Fruit fly (Drosophila melanogaster): Measurements from ENCODE around the gene pns.

The pns gene

dm6 chr3L:1516631-1517273, 20.2 kb upstream of the pns start, which contains the start of gene cue:
TSS of gene cue (minus strand) at chr3L:1517271.
- TF ChIP-seq CG31224 (GFP tag; IDR thresholded peaks at IDR 0.05) (no peak), CG6175 (GFP tag; IDR thresholded peaks at IDR 0.05) (peak; percentile 75; the same call in 2 of the 3 replicates), CG10274 (GFP tag; optimal IDR thresholded peaks at IDR 0.05) (peak; percentile 96), CG34422 (GFP tag; IDR thresholded peaks at IDR 0.05) (0 out of 3 replicates have a peak, but pooled peaks have one; percentile 41), CG12769 (tag; optimal IDR thresholded peaks at IDR 0.05) (peak; percentile 37), kah (GFP tag; optimal IDR thresholded peaks at IDR 0.05) (peak; percentile 56), crp (GFP tag; optimal IDR thresholded peaks at IDR 0.05) (peak in 1 of 2 experiments; percentile 33), chinmo (GFP tag; IDR thresholded peaks at IDR 0.05; ENCODE audit: partially characterized antibody) (0 out of 4 replicates have a peak, but pooled peaks have one; percentile 18), CG8290 (GFP tag; optimal IDR thresholded peaks at IDR 0.05) (no peak), CG8290 (tag; optimal IDR thresholded peaks at IDR 0.05) (peak in 1 of 2 experiments; percentile 14), TFAM (GFP tag; optimal IDR thresholded peaks at IDR 0.05) (no peak), MESR4 (GFP tag; optimal IDR thresholded peaks at IDR 0.05) (peak; percentile 43), CG4282 (GFP tag; optimal IDR thresholded peaks at IDR 0.05) (no peak), vfl (GFP tag; optimal IDR thresholded peaks at IDR 0.05) (no peak), nerfin-1 (tag; optimal IDR thresholded peaks at IDR 0.05) (no peak), btn (GFP tag; optimal IDR thresholded peaks at IDR 0.05) (no peak), MTF-1 (GFP tag; optimal IDR thresholded peaks at IDR 0.05; ENCODE audit: borderline replicate concordance) (peak; percentile 38), Pdp1 (GFP tag; optimal IDR thresholded peaks at IDR 0.05) (peak in 1 of 2 experiments; percentile 97), chm (GFP tag; IDR thresholded peaks at IDR 0.05) (0 out of 2 replicates have a peak, but pooled peaks have one; percentile 14), CG12942 (GFP tag; optimal IDR thresholded peaks at IDR 0.05) (no peak), D (optimal IDR thresholded peaks at IDR 0.05) (peak; percentile 51), D (GFP tag; optimal IDR thresholded peaks at IDR 0.05) (no peak), seq (GFP tag; IDR thresholded peaks at IDR 0.05) (0 out of 2 replicates have a peak, but pooled peaks have one; percentile 6), CG3065 (GFP tag; optimal IDR thresholded peaks at IDR 0.05) (no peak), CG7839 (tag; optimal IDR thresholded peaks at IDR 0.05) (no peak), CG15479 (GFP tag; optimal IDR thresholded peaks at IDR 0.05) (peak; percentile 48), zfh1 (GFP tag; IDR thresholded peaks at IDR 0.05) (no peak), Sox102F (GFP tag; optimal IDR thresholded peaks at IDR 0.05) (no peak), tgo (GFP tag; IDR thresholded peaks at IDR 0.05) (no peak), mirr (GFP tag; optimal IDR thresholded peaks at IDR 0.05) (no peak), Camta (GFP tag; optimal IDR thresholded peaks at IDR 0.05) (no peak), sim (GFP tag; IDR thresholded peaks at IDR 0.05) (no peak), HLH3B (GFP tag; IDR thresholded peaks at IDR 0.05) (no peak), unpg (GFP tag; optimal IDR thresholded peaks at IDR 0.05) (no peak), az2 (GFP tag; optimal IDR thresholded peaks at IDR 0.05) (no peak), HHEX (GFP tag; optimal IDR thresholded peaks at IDR 0.05) (no peak), Atf6 (GFP tag; IDR thresholded peaks at IDR 0.05) (peak; percentile 15; the same call in 1 of the 2 replicates), chif (GFP tag; optimal IDR thresholded peaks at IDR 0.05) (no peak), CG17186 (GFP tag; optimal IDR thresholded peaks at IDR 0.05) (no peak), CG42726 (GFP tag; IDR thresholded peaks at IDR 0.05; ENCODE audit: partially characterized antibody) (no peak), CG15514 (GFP tag; optimal IDR thresholded peaks at IDR 0.05) (peak; percentile 63), bigmax (GFP tag; optimal IDR thresholded peaks at IDR 0.05) (peak; percentile 21), cg (GFP tag; optimal IDR thresholded peaks at IDR 0.05) (peak; percentile 26), CG34376 (GFP tag; optimal IDR thresholded peaks at IDR 0.05) (no peak), otp (GFP tag; IDR thresholded peaks at IDR 0.05) (0 out of 3 replicates have a peak, but pooled peaks have one; percentile 16), Ssrp (tag; optimal IDR thresholded peaks at IDR 0.05) (no peak), CG10959 (GFP tag; IDR thresholded peaks at IDR 0.05) (no peak), Neu2 (GFP tag; optimal IDR thresholded peaks at IDR 0.05; ENCODE audit: borderline replicate concordance) (no peak), so (GFP tag; IDR thresholded peaks at IDR 0.05) (peak; percentile 60; the same call in 2 of the 3 replicates), h (optimal IDR thresholded peaks at IDR 0.05) (no peak)

Data from whole organism, embryonic.